Worm (Caenorhabditis elegans) whole organism, L1 larva: ENCODE data around the gene srh-128.

ENCODE experiments used
- lin-39 ChIP-seq: fragments of 150-350 bp; optimal IDR thresholded peaks from 2 replicates; lab custom pipeline; 2014; ENCODE audit warnings: missing biosample characterization, missing genetic modification reagents, missing genetic modification characterization
- nhr-237 ChIP-seq: fragments of 150-350 bp; optimal IDR thresholded peaks from 2 replicates; lab custom pipeline; 2014; ENCODE audit warnings: missing biosample characterization, missing genetic modification characterization
- nhr-28 ChIP-seq: fragments of 150-350 bp; optimal IDR thresholded peaks from 2 replicates; lab custom pipeline; 2014; ENCODE audit warnings: missing biosample characterization, missing genetic modification characterization
- nhr-77 ChIP-seq: fragments of 150-350 bp; optimal IDR thresholded peaks from 2 replicates; lab custom pipeline; 2014; ENCODE audit warnings: missing biosample characterization, missing genetic modification characterization
- ztf-11 ChIP-seq, 2 experiments: sonication (generic microtip); optimal IDR thresholded peaks; 2 replicates each; lab custom pipeline; 2016 to 2017; ENCODE audit warnings: missing genetic modification characterization in 2 of 2, missing biosample characterization in 1 of 2, missing compliant biosample characterization in 1 of 2

DNA sequence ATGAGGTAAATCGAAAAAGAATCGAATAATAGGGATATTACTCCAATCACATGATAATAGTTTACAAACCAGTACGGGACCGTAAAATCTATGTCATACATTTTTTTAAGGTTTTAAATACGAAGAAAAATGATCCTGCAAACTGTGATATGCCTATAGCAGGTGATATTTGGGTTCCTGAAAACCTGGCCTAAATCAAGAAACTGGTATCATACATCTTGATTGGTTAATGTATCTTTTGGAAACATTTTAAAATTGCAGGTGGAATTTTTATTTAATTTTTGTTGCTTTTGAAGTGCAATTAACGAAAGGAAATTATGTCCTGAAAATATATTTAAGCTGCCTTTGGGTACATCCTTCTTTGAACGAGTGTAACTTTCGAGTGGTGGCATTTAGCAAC, 4.9 kb downstream of the srh-128 start, which contains the start of gene sri-61:
- TF ChIP-seq nhr-28 (tag; lab: Kevin White, UChicago) (no peak), ztf-11 (tag; optimal IDR thresholded peaks at IDR 0.05; lab: Kevin White, UChicago) (no peak), nhr-237 (tag; lab: Kevin White, UChicago) (no peak), lin-39 (tag; lab: Kevin White, UChicago) (no peak), nhr-77 (tag; lab: Kevin White, UChicago) (no peak)
